Worm (Caenorhabditis elegans) whole organism, L2 larva: Measurements from ENCODE around the gene lips-17.

Source experiments
- C34F6.9 ChIP-seq: fragments of 150-350 bp; optimal IDR thresholded peaks from 2 replicates; lab custom pipeline; 2014; ENCODE audit warnings: missing biosample characterization, missing genetic modification characterization
- F13H6.1 ChIP-seq: sonication (generic microtip); optimal IDR thresholded peaks from 2 replicates; lab custom pipeline; 2016; ENCODE audit warnings: missing genetic modification characterization, missing compliant biosample characterization
- R02D3.7 ChIP-seq: fragments of 150-350 bp; optimal IDR thresholded peaks from 2 replicates; lab custom pipeline; 2014; ENCODE audit warnings: missing biosample characterization, missing genetic modification characterization
- Y55F3AM.14 ChIP-seq: fragments of 200-800 bp; sonication (Bioruptor generic); optimal IDR thresholded peaks from 2 replicates; lab custom pipeline; 2018; ENCODE audit warnings: mild to moderate bottlenecking, missing genetic modification characterization, missing compliant biosample characterization
- ama-1 ChIP-seq: fragments of 150-350 bp; optimal IDR thresholded peaks from 2 replicates; lab custom pipeline; 2018; ENCODE audit warnings: inconsistent platforms
- blmp-1 ChIP-seq: sonication (generic microtip); optimal IDR thresholded peaks from 2 replicates; lab custom pipeline; 2017; ENCODE audit warnings: missing genetic modification characterization, mild to moderate bottlenecking, missing compliant biosample characterization, antibody characterized with exemption, moderate library complexity; ENCODE audit not compliant: insufficient read depth
- ceh-16 ChIP-seq: fragments of 150-350 bp; optimal IDR thresholded peaks from 2 replicates; lab custom pipeline; 2014; ENCODE audit warnings: missing biosample characterization, missing genetic modification characterization
- ceh-82 ChIP-seq: fragments of 150-350 bp; optimal IDR thresholded peaks from 2 replicates; lab custom pipeline; 2014; ENCODE audit warnings: missing biosample characterization, missing genetic modification characterization
- crh-2 ChIP-seq: sonication (generic microtip); optimal IDR thresholded peaks from 2 replicates; lab custom pipeline; 2017; ENCODE audit warnings: missing biosample characterization, missing genetic modification characterization
- egl-27 ChIP-seq: sonication (generic microtip); optimal IDR thresholded peaks from 3 replicates; lab custom pipeline; 2017; ENCODE audit warnings: missing biosample characterization, missing genetic modification reagents, missing genetic modification characterization
- elt-1 ChIP-seq: fragments of 150-350 bp; optimal IDR thresholded peaks from 2 replicates; lab custom pipeline; 2014; ENCODE audit warnings: missing biosample characterization, missing genetic modification characterization
- elt-3 ChIP-seq: sonication (generic microtip); optimal IDR thresholded peaks from 2 replicates; lab custom pipeline; 2017; ENCODE audit warnings: missing biosample characterization, missing genetic modification characterization
- gmeb-1 ChIP-seq: fragments of 150-350 bp; optimal IDR thresholded peaks from 2 replicates; lab custom pipeline; 2014; ENCODE audit warnings: missing biosample characterization, missing genetic modification characterization
- lin-39 ChIP-seq: fragments of 150-350 bp; optimal IDR thresholded peaks from 2 replicates; lab custom pipeline; 2014; ENCODE audit warnings: missing biosample characterization, missing genetic modification reagents, missing genetic modification characterization
- lsy-2 ChIP-seq, 2 experiments: fragments of 150-350 bp in 1 of 2; sonication (generic microtip) in 1 of 2; optimal IDR thresholded peaks; 2 replicates each; lab custom pipeline; 2014 to 2017; ENCODE audit warnings: missing biosample characterization in 2 of 2, missing genetic modification characterization in 2 of 2
- mab-5 ChIP-seq: fragments of 150-350 bp; optimal IDR thresholded peaks from 2 replicates; lab custom pipeline; 2014; ENCODE audit warnings: missing biosample characterization, missing genetic modification characterization
- mbf-1 ChIP-seq: sonication (generic microtip); optimal IDR thresholded peaks from 2 replicates; lab custom pipeline; 2017; ENCODE audit warnings: missing biosample characterization, missing genetic modification characterization
- mdl-1 ChIP-seq, 2 experiments: fragments of 150-350 bp in 1 of 2; sonication (generic microtip) in 1 of 2; optimal IDR thresholded peaks; 2 replicates each; lab custom pipeline; 2017; ENCODE audit warnings: missing biosample characterization in 2 of 2, missing genetic modification characterization in 2 of 2
- nhr-11 ChIP-seq: fragments of 150-350 bp; optimal IDR thresholded peaks from 2 replicates; lab custom pipeline; 2014; ENCODE audit warnings: missing biosample characterization, missing genetic modification characterization
- nhr-129 ChIP-seq: fragments of 150-350 bp; optimal IDR thresholded peaks from 2 replicates; lab custom pipeline; 2014; ENCODE audit warnings: missing biosample characterization, missing genetic modification characterization
- nhr-21 ChIP-seq: fragments of 150-350 bp; optimal IDR thresholded peaks from 2 replicates; lab custom pipeline; 2014; ENCODE audit warnings: missing biosample characterization, missing genetic modification characterization
- nhr-23 ChIP-seq: fragments of 150-350 bp; optimal IDR thresholded peaks from 2 replicates; lab custom pipeline; 2014; ENCODE audit warnings: missing biosample characterization, missing genetic modification reagents, missing genetic modification characterization
- nhr-237 ChIP-seq: fragments of 150-350 bp; optimal IDR thresholded peaks from 2 replicates; lab custom pipeline; 2014; ENCODE audit warnings: missing biosample characterization, missing genetic modification characterization
- nhr-25 ChIP-seq: fragments of 150-350 bp; sonication (generic microtip); optimal IDR thresholded peaks from 3 replicates; lab custom pipeline; 2014; ENCODE audit warnings: missing biosample characterization, missing genetic modification characterization
- nhr-77 ChIP-seq: fragments of 150-350 bp; optimal IDR thresholded peaks from 2 replicates; lab custom pipeline; 2014; ENCODE audit warnings: missing biosample characterization, missing genetic modification characterization
- peb-1 ChIP-seq: fragments of 150-350 bp; optimal IDR thresholded peaks from 2 replicates; lab custom pipeline; 2014; ENCODE audit warnings: missing biosample characterization, missing genetic modification characterization
- sem-4 ChIP-seq: fragments of 150-350 bp; optimal IDR thresholded peaks from 2 replicates; lab custom pipeline; 2014; ENCODE audit warnings: missing biosample characterization, missing genetic modification reagents, missing genetic modification characterization
- skn-1 ChIP-seq: sonication (generic microtip); optimal IDR thresholded peaks from 2 replicates; lab custom pipeline; 2017; ENCODE audit warnings: missing biosample characterization, missing genetic modification characterization
- sma-9 ChIP-seq, 2 experiments: fragments of 150-350 bp in 1 of 2; sonication (generic microtip) in 1 of 2; optimal IDR thresholded peaks; 2 replicates each; lab custom pipeline; 2014 to 2016; ENCODE audit warnings: missing genetic modification characterization in 2 of 2, mild to moderate bottlenecking in 1 of 2, missing biosample characterization in 1 of 2, missing compliant biosample characterization in 1 of 2, missing genetic modification reagents in 1 of 2, moderate library complexity in 1 of 2
- snpc-4 ChIP-seq: fragments of 150-350 bp; optimal IDR thresholded peaks from 2 replicates; lab custom pipeline; 2014; ENCODE audit warnings: missing biosample characterization, missing genetic modification characterization
- unc-39 ChIP-seq: fragments of 150-350 bp; optimal IDR thresholded peaks from 2 replicates; lab custom pipeline; 2014; ENCODE audit warnings: missing biosample characterization, missing genetic modification characterization
- unc-55 ChIP-seq: fragments of 150-350 bp; sonication (generic microtip); optimal IDR thresholded peaks from 3 replicates; lab custom pipeline; 2014; ENCODE audit warnings: missing biosample characterization, missing genetic modification reagents, missing genetic modification characterization
- unc-62 ChIP-seq: fragments of 150-350 bp; optimal IDR thresholded peaks from 2 replicates; lab custom pipeline; 2014; ENCODE audit warnings: missing biosample characterization, missing genetic modification reagents, missing genetic modification characterization
- zag-1 ChIP-seq: fragments of 150-350 bp; optimal IDR thresholded peaks from 2 replicates; lab custom pipeline; 2014; ENCODE audit warnings: missing biosample characterization, missing genetic modification characterization
- ztf-1 ChIP-seq: fragments of 200-800 bp; sonication (Bioruptor generic); conservative IDR thresholded peaks from 2 replicates; pipeline ENCODE4 v1.3.6; 2022; ENCODE audit warnings: missing genetic modification characterization, missing compliant biosample characterization
- ztf-11 ChIP-seq: sonication (generic microtip); optimal IDR thresholded peaks from 2 replicates; lab custom pipeline; 2017; ENCODE audit warnings: missing biosample characterization, missing genetic modification characterization

The lips-17 gene

DNA sequence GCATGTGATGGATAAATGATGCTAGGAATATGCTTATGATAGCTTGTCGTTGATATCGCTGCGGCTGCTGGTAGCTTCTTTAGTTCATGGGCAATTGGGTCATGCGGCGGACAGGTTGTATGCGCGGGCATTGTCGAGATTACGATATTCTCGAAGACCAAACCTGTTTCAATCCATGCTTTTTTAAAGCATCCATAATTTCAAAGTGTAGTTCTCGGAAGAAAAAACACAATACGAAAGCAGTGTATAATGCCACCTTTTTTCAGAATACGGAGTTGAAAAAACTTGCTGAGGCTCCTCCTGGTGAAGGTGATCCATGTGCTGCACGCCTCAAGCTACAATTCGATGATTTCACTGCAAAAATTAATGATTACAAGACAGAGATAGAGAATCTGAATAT is 2.7 kb upstream of the lips-17 start, which contains the start of gene osm-8:
TSS of gene osm-8 (minus strand) at position 101 of the 400 bp plus-strand sequence.
- TF ChIP-seq nhr-129 (no peak), mdl-1 (tag; optimal IDR thresholded peaks at IDR 0.05; lab: Kevin White, UChicago) (no peak), unc-39 (tag; lab: Kevin White, UChicago) (no peak), gmeb-1 (tag; lab: Kevin White, UChicago) (no peak), blmp-1 (tag; lab: Kevin White, UChicago) (no peak), sma-9 (GFP tag; optimal IDR thresholded peaks at IDR 0.05; lab: Kevin White, UChicago) (no peak), sma-9 (tag; optimal IDR thresholded peaks at IDR 0.05; lab: Kevin White, UChicago) (no peak), unc-55 (GFP tag; lab: Kevin White, UChicago) (no peak)

DNA sequence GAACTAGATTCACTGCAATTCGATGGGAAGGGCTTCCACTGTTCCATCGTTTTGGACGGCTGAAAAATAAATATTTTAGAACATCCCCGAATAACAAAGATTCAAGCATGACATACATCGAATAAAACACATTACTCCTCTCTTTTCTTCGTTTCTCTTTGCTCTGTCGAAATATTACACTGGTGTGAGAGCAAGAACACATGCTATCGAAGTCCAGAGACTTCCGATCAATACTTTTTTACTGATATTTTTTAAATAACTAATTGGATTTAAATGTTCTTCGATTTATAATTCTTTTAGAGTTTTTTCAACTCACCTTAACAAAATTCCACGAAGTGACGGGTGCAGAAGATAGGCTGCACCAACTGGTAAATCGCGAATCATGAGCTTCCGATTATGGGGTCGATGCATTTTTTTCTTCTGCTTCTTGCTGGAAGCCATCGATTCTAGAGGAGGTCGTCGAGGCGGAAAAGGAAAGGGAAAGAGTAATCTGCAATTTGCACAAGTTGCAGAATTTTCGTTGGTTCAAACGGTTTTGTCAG is 5.3 kb downstream of the lips-17 start, which contains the start of the genes oig-4 and R07G3.7:
TSS of gene oig-4 (plus strand) at position 301 of the 542 bp plus-strand sequence.
TSS of gene R07G3.7 (minus strand) at position 492 of the 542 bp plus-strand sequence.
- no peak for TF ChIP-seq nhr-77 (tag; lab: Kevin White, UChicago)
- TF ChIP-seq egl-27 (tag; lab: Kevin White, UChicago) = no peak
- no peak for TF ChIP-seq nhr-237 (tag; lab: Kevin White, UChicago)
- TF ChIP-seq unc-39 (tag; lab: Kevin White, UChicago) = no peak
- no peak for TF ChIP-seq ceh-82 (tag; lab: Kevin White, UChicago)
- no peak for TF ChIP-seq snpc-4
- no peak for TF ChIP-seq ceh-16
- TF ChIP-seq nhr-23 (tag; lab: Kevin White, UChicago) = no peak
- TF ChIP-seq ztf-11 = no peak
- no peak for TF ChIP-seq mdl-1 (tag; optimal IDR thresholded peaks at IDR 0.05; lab: Kevin White, UChicago)
- no peak for TF ChIP-seq elt-3
- no peak for TF ChIP-seq blmp-1 (tag; lab: Kevin White, UChicago)
- no peak for TF ChIP-seq zag-1
- TF ChIP-seq gmeb-1 (tag; lab: Kevin White, UChicago) = no peak

DNA sequence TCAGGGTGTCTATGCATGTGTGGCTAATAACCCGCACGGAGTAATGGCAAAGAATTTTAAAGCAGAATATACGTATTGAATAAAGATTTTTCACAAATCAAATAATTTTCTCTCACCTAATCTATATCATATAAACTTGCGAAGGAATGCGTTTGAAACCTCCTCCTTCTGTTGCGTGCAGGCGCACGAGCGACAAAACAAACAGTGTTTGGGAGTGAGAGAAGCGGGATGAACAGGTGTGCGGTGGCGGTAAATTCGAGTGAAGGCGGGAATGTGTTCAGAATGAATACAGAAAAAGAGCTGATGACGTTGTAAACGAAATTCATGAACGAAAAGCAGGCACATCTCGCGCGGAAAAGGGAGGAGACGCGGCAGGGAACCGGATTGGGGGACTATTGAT is 6.3 kb downstream of the lips-17 start:
- no peak for TF ChIP-seq nhr-23 (tag; lab: Kevin White, UChicago)
- TF ChIP-seq sem-4 (tag; lab: Kevin White, UChicago) = no peak
- TF ChIP-seq elt-1 (tag; lab: Kevin White, UChicago) = no peak
- TF ChIP-seq nhr-25 (tag; lab: Kevin White, UChicago) = no peak
- no peak for TF ChIP-seq F13H6.1 (tag; lab: Kevin White, UChicago)
- TF ChIP-seq Y55F3AM.14 (GFP tag; lab: Kevin White, UChicago) = no peak
- TF ChIP-seq R02D3.7 (tag; lab: Kevin White, UChicago) = no peak
- TF ChIP-seq mbf-1 (tag; lab: Kevin White, UChicago) = no peak
- TF ChIP-seq lin-39 (tag; lab: Kevin White, UChicago) = no peak
- no peak for TF ChIP-seq nhr-11 (tag; lab: Kevin White, UChicago)
- TF ChIP-seq skn-1 (tag; lab: Kevin White, UChicago) = no peak
- no peak for TF ChIP-seq zag-1
- no peak for TF ChIP-seq peb-1 (tag; lab: Kevin White, UChicago)
- TF ChIP-seq unc-39 (tag; lab: Kevin White, UChicago) = no peak
- no peak for TF ChIP-seq nhr-129
- no peak for TF ChIP-seq nhr-21 (tag; lab: Kevin White, UChicago)
- no peak for TF ChIP-seq ama-1 (lab: Kevin White, UChicago)
- no peak for TF ChIP-seq unc-62 (GFP tag; lab: Kevin White, UChicago)
- TF ChIP-seq crh-2 (tag; lab: Kevin White, UChicago) = no peak
- no peak for TF ChIP-seq unc-55 (GFP tag; lab: Kevin White, UChicago)

DNA sequence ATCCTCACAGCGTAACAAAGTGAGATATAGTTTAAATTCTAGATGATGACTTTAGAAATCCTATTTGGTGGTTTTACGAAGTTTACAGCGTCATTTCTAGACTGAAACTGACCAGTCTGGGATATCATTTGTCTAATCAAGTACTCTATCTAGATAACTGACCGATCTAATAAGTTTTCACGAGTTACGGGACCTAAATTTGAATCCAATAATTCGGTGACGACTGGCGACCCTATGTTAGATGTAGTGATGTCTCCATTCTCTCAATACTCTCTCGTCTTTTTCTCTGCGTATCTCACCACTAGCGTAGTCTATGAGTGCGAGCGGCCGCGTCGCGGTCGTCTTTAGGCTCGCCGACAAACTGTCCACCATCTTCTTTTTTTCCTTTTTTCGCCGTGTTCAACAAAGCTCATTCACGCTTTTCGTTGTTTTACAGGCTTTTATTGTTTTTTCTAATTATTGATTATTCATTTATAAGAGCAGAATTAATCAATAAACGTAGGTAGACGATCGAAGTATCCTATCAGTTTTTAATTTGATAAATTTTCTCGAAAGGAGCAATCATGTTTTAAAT is 7.4 kb downstream of the lips-17 start:
- TF ChIP-seq ama-1 (lab: Kevin White, UChicago) (peak; percentile 75), ceh-82 (tag; lab: Kevin White, UChicago) (no peak), nhr-77 (tag; lab: Kevin White, UChicago) (no peak), nhr-129 (peak; percentile 28), zag-1 (no peak), lsy-2 (tag; optimal IDR thresholded peaks at IDR 0.05; lab: Kevin White, UChicago) (peak in 1 of 2 experiments; percentile 44), ztf-1 (GFP tag; lab: Robert Waterston, UW) (no peak), skn-1 (tag; lab: Kevin White, UChicago) (no peak), C34F6.9 (tag; lab: Kevin White, UChicago) (peak; percentile 57), elt-3 (no peak), gmeb-1 (tag; lab: Kevin White, UChicago) (no peak), ztf-11 (no peak), mab-5 (tag; lab: Kevin White, UChicago) (no peak), lin-39 (tag; lab: Kevin White, UChicago) (no peak), F13H6.1 (tag; lab: Kevin White, UChicago) (peak; percentile 24), elt-1 (tag; lab: Kevin White, UChicago) (no peak)
- TF ChIP-seq, all 48 proteins: peak for 5
